Worm (Caenorhabditis elegans): ENCODE data around the gene nlp-82.

The nlp-82 gene

DNA sequence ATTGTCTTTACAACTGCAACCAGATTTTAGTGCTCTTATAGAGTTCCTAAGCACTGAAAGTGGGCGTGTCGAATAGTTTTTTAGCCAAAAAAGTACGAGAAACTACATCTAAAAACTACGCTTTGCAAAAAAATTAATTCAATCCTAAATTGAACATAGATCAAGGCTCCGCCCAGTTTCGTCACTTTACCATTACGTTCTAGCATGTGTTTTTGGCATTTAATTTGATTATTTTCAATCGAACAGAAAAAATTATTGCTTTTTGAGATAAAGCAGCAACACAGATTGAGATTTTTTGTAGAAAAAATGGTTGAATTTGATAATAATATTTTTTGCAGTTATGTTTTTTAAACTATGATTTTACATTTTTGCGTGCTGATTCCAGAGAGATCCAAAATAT, at the start of gene nlp-82:
TSS of gene nlp-82 (minus strand) at position 101 of the 400 bp plus-strand sequence.
- TF ChIP-seq ceh-9 (tag; optimal IDR thresholded peaks at IDR 0.05) = no peak
- no peak for TF ChIP-seq fkh-10 (GFP tag; optimal IDR thresholded peaks at IDR 0.05)
- no peak for TF ChIP-seq sdc-2 (tag; optimal IDR thresholded peaks at IDR 0.05)
- no peak for TF ChIP-seq che-1 (tag; optimal IDR thresholded peaks at IDR 0.05)
- no peak for TF ChIP-seq hlh-15 (tag; optimal IDR thresholded peaks at IDR 0.05)
- no peak for TF ChIP-seq tbx-2 (tag; optimal IDR thresholded peaks at IDR 0.05)
- TF ChIP-seq zip-5 (tag; optimal IDR thresholded peaks at IDR 0.05) = no peak
- TF ChIP-seq ref-2 (tag; optimal IDR thresholded peaks at IDR 0.05) = no peak
- TF ChIP-seq K02D7.2 (tag; optimal IDR thresholded peaks at IDR 0.05) = no peak
- no peak for TF ChIP-seq ztf-16 (tag; optimal IDR thresholded peaks at IDR 0.05)
- no peak for TF ChIP-seq ceh-45 (GFP tag; IDR thresholded peaks at IDR 0.05)
- no peak for TF ChIP-seq pqm-1 (tag; optimal IDR thresholded peaks at IDR 0.05)
- no peak for TF ChIP-seq pros-1 (tag; optimal IDR thresholded peaks at IDR 0.05)
- TF ChIP-seq tbx-7 (tag; optimal IDR thresholded peaks at IDR 0.05) = no peak
- no peak for TF ChIP-seq ceh-22 (tag; optimal IDR thresholded peaks at IDR 0.05)

DNA sequence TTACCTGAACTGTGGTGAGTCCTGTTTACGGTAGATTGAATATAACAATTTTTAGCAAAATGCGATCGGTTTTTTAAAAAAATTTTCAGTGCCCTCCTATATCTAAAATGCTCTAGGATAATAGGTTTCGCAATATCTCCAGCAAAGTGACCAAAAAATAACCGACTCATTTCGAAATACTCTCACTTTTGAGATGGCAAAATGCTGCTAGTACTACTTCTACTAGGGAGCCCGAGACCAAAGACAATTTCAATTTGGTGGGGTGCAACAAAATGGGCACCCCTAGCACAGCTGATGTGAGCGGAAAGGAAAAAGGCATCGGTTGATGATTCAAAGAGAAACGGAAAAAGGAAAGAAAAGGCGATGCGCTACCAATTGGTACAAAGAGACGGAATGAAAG, 49.5 kb upstream of the nlp-82 start:
- no peak for TF ChIP-seq ceh-19 (GFP tag; optimal IDR thresholded peaks at IDR 0.05)
- no peak for TF ChIP-seq C38D4.7 (GFP tag; optimal IDR thresholded peaks at IDR 0.05)

DNA sequence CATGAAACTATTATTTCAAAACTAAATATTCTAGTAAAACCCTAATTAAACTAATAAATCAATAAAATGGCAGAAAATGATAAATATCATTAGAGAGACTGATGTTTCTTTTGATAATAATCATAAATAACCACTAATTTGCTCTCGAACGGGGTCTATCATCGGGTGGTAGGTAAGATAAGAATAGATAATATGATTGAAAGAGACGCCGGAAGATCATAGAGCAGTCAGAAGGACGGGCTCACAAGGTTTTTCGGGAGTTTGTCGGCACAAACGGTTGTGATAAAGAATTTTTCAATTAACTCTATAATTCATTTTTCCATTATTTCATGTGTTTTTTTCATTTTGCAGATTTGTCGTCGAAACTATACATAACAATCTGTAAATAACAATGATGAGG, 47.0 kb upstream of the nlp-82 start:
- TF ChIP-seq dmd-4 (tag; optimal IDR thresholded peaks at IDR 0.05; ENCODE audit: borderline replicate concordance) (no peak), rnt-1 (tag; optimal IDR thresholded peaks at IDR 0.05) (no peak), unc-55 (GFP tag; optimal IDR thresholded peaks at IDR 0.05) (peak; percentile 13), elt-2 (tag; optimal IDR thresholded peaks at IDR 0.05) (peak; percentile 90), hlh-13 (GFP tag; optimal IDR thresholded peaks at IDR 0.05) (no peak)

DNA sequence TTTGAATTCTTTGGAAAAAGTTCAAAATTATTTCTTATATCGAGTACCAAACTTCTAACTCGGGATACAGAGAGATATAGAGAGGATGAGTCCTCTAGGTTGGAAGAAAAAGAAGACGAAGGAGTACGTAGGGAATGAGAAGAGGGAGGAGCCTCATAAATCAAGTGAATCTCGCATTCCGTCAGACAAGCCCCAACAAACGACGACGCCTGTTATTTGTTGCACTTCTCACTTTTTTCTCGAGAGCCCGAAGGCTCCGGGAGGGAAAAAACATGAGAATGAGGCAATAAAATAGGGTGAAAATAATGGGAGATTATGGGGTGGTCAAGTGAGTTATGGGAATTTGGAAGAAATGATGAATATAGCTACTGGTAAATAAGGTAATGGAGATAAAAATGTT, 45.6 kb upstream of the nlp-82 start:
- TF ChIP-seq unc-55 (GFP tag; optimal IDR thresholded peaks at IDR 0.05) (peak; percentile 45), ahr-1 (tag; optimal IDR thresholded peaks at IDR 0.05) (no peak)

DNA sequence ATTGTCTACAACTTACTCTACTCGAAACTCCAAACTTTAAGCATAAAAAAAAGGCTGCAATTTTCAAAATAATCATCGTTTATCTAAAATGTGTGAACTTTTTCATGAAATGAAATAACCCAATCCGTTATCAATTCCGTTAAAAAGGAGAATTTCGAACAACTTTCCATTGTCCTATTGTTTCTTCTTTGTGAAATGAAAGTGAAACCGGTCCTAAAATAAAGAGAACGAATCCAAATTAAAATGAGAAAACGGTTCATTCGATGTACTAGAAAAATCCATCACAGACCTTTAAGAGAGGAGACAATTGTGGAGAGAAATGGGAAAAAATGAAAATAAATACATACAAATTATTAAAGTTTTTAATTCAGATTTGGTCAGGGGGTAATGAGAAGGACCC, 41.6 kb upstream of the nlp-82 start, which contains the start of gene C01G6.9:
TSS of gene C01G6.9 (minus strand) at position 141 of the 400 bp plus-strand sequence.
- TF ChIP-seq odd-2 (tag; optimal IDR thresholded peaks at IDR 0.05) = no peak
- TF ChIP-seq ztf-16 (tag; optimal IDR thresholded peaks at IDR 0.05) = no peak
- no peak for TF ChIP-seq unc-42 (tag; optimal IDR thresholded peaks at IDR 0.05)
- no peak for TF ChIP-seq lim-6 (tag; optimal IDR thresholded peaks at IDR 0.05)
- no peak for TF ChIP-seq ceh-9 (tag; optimal IDR thresholded peaks at IDR 0.05)

DNA sequence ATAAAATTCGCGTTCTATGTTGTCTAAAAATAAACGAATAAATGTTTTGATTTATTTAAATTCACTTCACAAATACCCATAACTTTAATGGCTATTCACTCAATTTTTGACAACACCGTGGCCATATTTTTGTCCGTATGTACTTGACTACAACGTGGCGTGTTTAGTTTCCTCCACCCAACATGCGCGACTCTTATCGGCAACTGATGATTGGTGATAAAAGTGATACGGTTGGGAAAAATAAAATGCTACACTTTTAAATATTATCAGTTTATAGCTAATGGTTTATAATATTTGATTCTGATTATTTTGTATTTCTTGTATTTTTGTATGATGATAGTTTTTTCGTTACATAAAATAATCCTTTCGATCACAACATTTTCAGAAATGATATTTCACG, 37.5 kb upstream of the nlp-82 start, which contains the start of gene acs-7:
TSS of gene acs-7 (plus strand) at position 386 of the 400 bp plus-strand sequence.
- TF ChIP-seq gmeb-2 (tag; optimal IDR thresholded peaks at IDR 0.05) (no peak), syd-9 (tag; optimal IDR thresholded peaks at IDR 0.05) (no peak), T23F11.4 (GFP tag; optimal IDR thresholded peaks at IDR 0.05) (no peak), sox-4 (tag; optimal IDR thresholded peaks at IDR 0.05) (no peak), sdc-2 (tag; optimal IDR thresholded peaks at IDR 0.05) (no peak), nhr-232 (tag; optimal IDR thresholded peaks at IDR 0.05) (no peak), F13H6.1 (tag; optimal IDR thresholded peaks at IDR 0.05) (no peak), elt-2 (tag; optimal IDR thresholded peaks at IDR 0.05) (peak; percentile 94), ceh-6 (GFP tag; optimal IDR thresholded peaks at IDR 0.05) (no peak)
